Fruit fly (Drosophila melanogaster) whole organism, embryonic: ENCODE results near the gene Duox.

ENCODE experiments used
- Awh ChIP-seq: fragments of 200-800 bp; sonication (Bioruptor generic); IDR thresholded peaks from 2 replicates; pipeline ENCODE4, ENCODE4 v1.3.6; 2022; ENCODE audit warnings: missing biosample characterization, missing genetic modification characterization
- Bgb ChIP-seq: fragments of 200-800 bp; sonication (Bioruptor generic); IDR thresholded peaks from 2 replicates; pipeline ENCODE4 v1.3.6; 2022; ENCODE audit warnings: missing biosample characterization, missing genetic modification characterization; ENCODE audit not compliant: partially characterized antibody
- CG10267 ChIP-seq: fragments of 200-800 bp; sonication (Bioruptor generic); optimal IDR thresholded peaks from 2 replicates; lab custom pipeline; 2018; ENCODE audit warnings: missing biosample characterization, mild to moderate bottlenecking, missing genetic modification characterization, moderate library complexity
- CG12299 ChIP-seq: fragments of 200-800 bp; sonication (Bioruptor generic); optimal IDR thresholded peaks from 2 replicates; lab custom pipeline; 2018; ENCODE audit warnings: missing biosample characterization, mild to moderate bottlenecking, missing genetic modification characterization
- CG15011 ChIP-seq: fragments of 200-800 bp; sonication (Bioruptor generic); optimal IDR thresholded peaks from 3 replicates; lab custom pipeline; 2018; ENCODE audit warnings: missing biosample characterization, mild to moderate bottlenecking, missing genetic modification characterization
- CG15601 ChIP-seq: fragments of 200-800 bp; sonication (Bioruptor generic); optimal IDR thresholded peaks from 3 replicates; lab custom pipeline; 2019; ENCODE audit warnings: missing biosample characterization, mild to moderate bottlenecking, missing genetic modification characterization, moderate library complexity
- CG17328 ChIP-seq: fragments of 200-800 bp; sonication (Bioruptor generic); IDR thresholded peaks from 2 replicates; pipeline ENCODE4 v1.3.6; 2022; ENCODE audit warnings: missing biosample characterization, missing genetic modification characterization
- CG1792 ChIP-seq: fragments of 200-800 bp; sonication (Bioruptor generic); optimal IDR thresholded peaks from 2 replicates; lab custom pipeline; 2016; ENCODE audit warnings: missing biosample characterization, missing genetic modification characterization
- CG1832 ChIP-seq: fragments of 200-800 bp; sonication (Bioruptor generic); optimal IDR thresholded peaks from 2 replicates; lab custom pipeline; 2017; ENCODE audit warnings: missing biosample characterization, mild to moderate bottlenecking, missing genetic modification characterization, inconsistent platforms
- CG18476 ChIP-seq: fragments of 200-800 bp; sonication (Bioruptor generic); optimal IDR thresholded peaks from 2 replicates; lab custom pipeline; 2016; ENCODE audit warnings: missing biosample characterization, mild to moderate bottlenecking, missing genetic modification characterization
- CG31365 ChIP-seq: fragments of 200-800 bp; sonication (Bioruptor generic); optimal IDR thresholded peaks from 2 replicates; lab custom pipeline; 2018; ENCODE audit warnings: missing biosample characterization, mild to moderate bottlenecking, missing genetic modification characterization
- CG3163 ChIP-seq: fragments of 200-800 bp; sonication (Bioruptor generic); optimal IDR thresholded peaks from 3 replicates; lab custom pipeline; 2016; ENCODE audit warnings: missing biosample characterization, missing genetic modification characterization
- CG32532 ChIP-seq: fragments of 200-800 bp; sonication (Bioruptor generic); IDR thresholded peaks from 2 replicates; pipeline ENCODE4 v1.3.6; 2022; ENCODE audit warnings: missing biosample characterization, missing genetic modification characterization
- CG4360 ChIP-seq: fragments of 200-800 bp; sonication (Bioruptor generic); IDR thresholded peaks from 2 replicates; pipeline ENCODE4 v1.3.6; 2022; ENCODE audit warnings: missing biosample characterization, missing genetic modification characterization
- Chrac-16 ChIP-seq: fragments of 200-800 bp; sonication (Bioruptor generic); optimal IDR thresholded peaks from 3 replicates; lab custom pipeline; 2016; ENCODE audit warnings: missing biosample characterization, missing genetic modification characterization
- Dip3 ChIP-seq: fragments of 200-800 bp; sonication (Bioruptor generic); optimal IDR thresholded peaks from 3 replicates; lab custom pipeline; 2016; ENCODE audit warnings: missing biosample characterization, missing genetic modification characterization
- E2f2 ChIP-seq: fragments of 200-800 bp; sonication (Bioruptor generic); IDR thresholded peaks from 2 replicates; pipeline ENCODE4 v1.3.6; 2022; ENCODE audit warnings: missing biosample characterization, missing genetic modification characterization
- Ets65A ChIP-seq: fragments of 200-800 bp; sonication (Bioruptor generic); peaks from one replicate; lab custom pipeline; 2016; ENCODE audit warnings: missing biosample characterization, missing genetic modification characterization
- Fer2 ChIP-seq: fragments of 200-800 bp; sonication (Bioruptor generic); optimal IDR thresholded peaks from 2 replicates; lab custom pipeline; 2018; ENCODE audit warnings: missing biosample characterization, mild to moderate bottlenecking, missing genetic modification characterization, moderate library complexity
- HLH4C ChIP-seq: fragments of 200-800 bp; sonication (Bioruptor generic); IDR thresholded peaks from 3 replicates; pipeline ENCODE4 v1.3.6; 2022; ENCODE audit warnings: missing biosample characterization, missing genetic modification characterization; ENCODE audit not compliant: partially characterized antibody
- HLH54F ChIP-seq: fragments of 200-800 bp; sonication (Bioruptor generic); optimal IDR thresholded peaks from 3 replicates; lab custom pipeline; 2016; ENCODE audit warnings: missing biosample characterization, missing genetic modification characterization
- Hand ChIP-seq: fragments of 200-800 bp; sonication (Bioruptor generic); optimal IDR thresholded peaks from 2 replicates; lab custom pipeline; 2017; ENCODE audit warnings: mild to moderate bottlenecking, missing biosample characterization, missing genetic modification reagents, missing genetic modification characterization
- Hr51 ChIP-seq, 2 experiments: fragments of 200-800 bp; sonication (Bioruptor generic); optimal IDR thresholded peaks; 2 replicates in 1 of 2; 3 replicates in 1 of 2; lab custom pipeline; 2016 to 2018; ENCODE audit warnings: missing biosample characterization in 2 of 2, missing genetic modification characterization in 2 of 2, mild to moderate bottlenecking in 1 of 2, moderate library complexity in 1 of 2
- MESR4 ChIP-seq: fragments of 200-800 bp; sonication (Bioruptor generic); optimal IDR thresholded peaks from 2 replicates; lab custom pipeline; 2018; ENCODE audit warnings: missing biosample characterization, mild to moderate bottlenecking, missing genetic modification characterization, moderate library complexity
- NK7.1 ChIP-seq: fragments of 200-800 bp; sonication (Bioruptor generic); optimal IDR thresholded peaks from 3 replicates; lab custom pipeline; 2016; ENCODE audit warnings: missing biosample characterization, missing genetic modification characterization
- Nf-YB ChIP-seq: fragments of 200-800 bp; sonication (Bioruptor generic); optimal IDR thresholded peaks from 3 replicates; lab custom pipeline; 2019; ENCODE audit warnings: missing biosample characterization, mild to moderate bottlenecking, missing genetic modification characterization, moderate library complexity
- Xrp1 ChIP-seq: fragments of 200-800 bp; sonication (Bioruptor generic); IDR thresholded peaks from 2 replicates; pipeline ENCODE4 v1.3.6; 2022; ENCODE audit warnings: missing biosample characterization, missing genetic modification characterization
- ab ChIP-seq: fragments of 200-800 bp; sonication (Bioruptor generic); optimal IDR thresholded peaks from 2 replicates; lab custom pipeline; 2016; ENCODE audit warnings: missing biosample characterization, missing genetic modification characterization
- ase ChIP-seq: fragments of 200-800 bp; sonication (Bioruptor generic); IDR thresholded peaks from 3 replicates; pipeline ENCODE4 v1.3.6; 2022; ENCODE audit warnings: missing biosample characterization, missing genetic modification characterization
- br ChIP-seq: fragments of >200 bp; optimal IDR thresholded peaks from 2 replicates; lab custom pipeline; 2017
- chif ChIP-seq, 2 experiments: fragments of 200-800 bp; sonication (Bioruptor generic); optimal IDR thresholded peaks; 3 replicates each; lab custom pipeline; 2016; ENCODE audit warnings: missing biosample characterization in 2 of 2, missing genetic modification characterization in 2 of 2
- ci ChIP-seq: fragments of 200-800 bp; sonication (Bioruptor generic); IDR thresholded peaks from 3 replicates; pipeline ENCODE4 v1.3.6; 2022; ENCODE audit warnings: missing biosample characterization, missing genetic modification characterization
- da ChIP-seq: fragments of 200-800 bp; sonication (Bioruptor generic); optimal IDR thresholded peaks from 2 replicates; lab custom pipeline; 2016; ENCODE audit warnings: missing biosample characterization, missing genetic modification characterization
- dmrt99B ChIP-seq: fragments of 200-800 bp; sonication (Bioruptor generic); optimal IDR thresholded peaks from 2 replicates; lab custom pipeline; 2018; ENCODE audit warnings: missing biosample characterization, mild to moderate bottlenecking, missing genetic modification characterization, moderate library complexity
- exex ChIP-seq: fragments of 200-800 bp; sonication (Bioruptor generic); optimal IDR thresholded peaks from 4 replicates; lab custom pipeline; 2018; ENCODE audit warnings: missing biosample characterization, mild to moderate bottlenecking, missing genetic modification characterization, moderate library complexity
- gsb-n ChIP-seq: fragments of 200-800 bp; sonication (Bioruptor generic); optimal IDR thresholded peaks from 3 replicates; lab custom pipeline; 2018; ENCODE audit warnings: missing biosample characterization, mild to moderate bottlenecking, missing genetic modification characterization
- her ChIP-seq: fragments of 200-800 bp; sonication (Bioruptor generic); optimal IDR thresholded peaks from 2 replicates; lab custom pipeline; 2016; ENCODE audit warnings: missing biosample characterization, missing genetic modification characterization
- kay ChIP-seq: fragments of 200-800 bp; sonication (Bioruptor generic); optimal IDR thresholded peaks from 2 replicates; lab custom pipeline; 2016; ENCODE audit warnings: missing biosample characterization, missing genetic modification characterization
- lab ChIP-seq: fragments of 200-800 bp; sonication (Bioruptor generic); optimal IDR thresholded peaks from 3 replicates; lab custom pipeline; 2017; ENCODE audit warnings: missing biosample characterization, missing genetic modification characterization, mild to moderate bottlenecking, moderate library complexity, missing genetic modification reagents
- nau ChIP-seq: fragments of 200-800 bp; sonication (Bioruptor generic); optimal IDR thresholded peaks from 3 replicates; lab custom pipeline; 2017; ENCODE audit warnings: missing biosample characterization, mild to moderate bottlenecking, missing genetic modification characterization, missing genetic modification reagents
- nerfin-2 ChIP-seq: fragments of 200-800 bp; sonication (Bioruptor generic); IDR thresholded peaks from 2 replicates; pipeline ENCODE4 v1.3.6; 2022; ENCODE audit warnings: missing biosample characterization, missing genetic modification characterization; ENCODE audit not compliant: partially characterized antibody
- onecut ChIP-seq: fragments of 200-800 bp; sonication (Bioruptor generic); IDR thresholded peaks from 2 replicates; pipeline ENCODE4 v1.3.6; 2022; ENCODE audit warnings: missing biosample characterization, missing genetic modification characterization
- org-1 ChIP-seq: fragments of 200-800 bp; sonication (Bioruptor generic); optimal IDR thresholded peaks from 2 replicates; lab custom pipeline; 2017; ENCODE audit warnings: missing biosample characterization, missing genetic modification characterization
- ranshi ChIP-seq: fragments of 200-800 bp; sonication (Bioruptor generic); IDR thresholded peaks from 2 replicates; pipeline ENCODE4 v1.3.6; 2022; ENCODE audit warnings: missing biosample characterization, missing genetic modification characterization
- ro ChIP-seq: fragments of 200-800 bp; sonication (Bioruptor generic); IDR thresholded peaks from 2 replicates; pipeline ENCODE4 v1.3.6; 2022; ENCODE audit warnings: missing biosample characterization, missing genetic modification characterization
- sens ChIP-seq: fragments of 200-800 bp; sonication (Bioruptor generic); peaks from one replicate; lab custom pipeline; 2016; ENCODE audit warnings: missing biosample characterization, missing genetic modification characterization
- slbo ChIP-seq: fragments of 200-800 bp; sonication (Bioruptor generic); IDR thresholded peaks from 2 replicates; pipeline ENCODE4 v1.3.6; 2022; ENCODE audit warnings: missing biosample characterization, missing genetic modification characterization
- slou ChIP-seq: fragments of 200-800 bp; sonication (Bioruptor generic); optimal IDR thresholded peaks from 3 replicates; lab custom pipeline; 2016; ENCODE audit warnings: missing biosample characterization, missing genetic modification characterization
- sr ChIP-seq: fragments of 200-800 bp; sonication (Bioruptor generic); IDR thresholded peaks from 3 replicates; pipeline ENCODE4 v1.3.6; 2022; ENCODE audit warnings: missing biosample characterization, missing genetic modification characterization
- zen2 ChIP-seq: fragments of 200-800 bp; sonication (Bioruptor generic); IDR thresholded peaks from 3 replicates; pipeline ENCODE4 v1.3.6; 2022; ENCODE audit warnings: missing biosample characterization, missing genetic modification characterization; ENCODE audit not compliant: partially characterized antibody

Duox gene

dm6 chr2L:2861885-2862620, 32.0 kb upstream of the Duox start (continued):
- 0 out of 2 replicates have a peak, but pooled peaks have one; percentile 9 for TF ChIP-seq E2f2 (GFP tag; lab: Robert Waterston, UW)
- no peak for TF ChIP-seq chif (GFP tag; optimal IDR thresholded peaks at IDR 0.05; lab: Kevin White, UChicago)
- TF ChIP-seq Awh (GFP tag; lab: Robert Waterston, UW) = no peak
- no peak for TF ChIP-seq sr (GFP tag; lab: Robert Waterston, UW)
- TF ChIP-seq kay (GFP tag; lab: Kevin White, UChicago) = no peak
- peak; percentile 47 for TF ChIP-seq sens (GFP tag; lab: Kevin White, UChicago)
- TF ChIP-seq CG3163 (GFP tag; lab: Kevin White, UChicago) = peak; percentile 20
- TF ChIP-seq gsb-n (tag; lab: Kevin White, UChicago) = no peak
- TF ChIP-seq NK7.1 (GFP tag; lab: Kevin White, UChicago) = no peak
- no peak; the same call in 1 of the 2 replicates for TF ChIP-seq CG32532 (GFP tag; lab: Robert Waterston, UW)
- peak; percentile 31; the same call in 1 of the 3 replicates for TF ChIP-seq HLH4C (GFP tag; lab: Robert Waterston, UW)
- no peak for TF ChIP-seq CG1792 (GFP tag; lab: Kevin White, UChicago)
- TF ChIP-seq onecut (GFP tag; lab: Robert Waterston, UW) = no peak
- no peak for TF ChIP-seq da (GFP tag; lab: Kevin White, UChicago)
- no peak for TF ChIP-seq nerfin-2 (GFP tag; lab: Robert Waterston, UW)
- no peak for TF ChIP-seq Hand
- TF ChIP-seq CG31365 = no peak
- TF ChIP-seq ci (GFP tag; lab: Robert Waterston, UW) = no peak; the same call in none of the 3 replicates
- TF ChIP-seq CG12299 = no peak
- no peak for TF ChIP-seq MESR4 (GFP tag; lab: Kevin White, UChicago)
- TF ChIP-seq org-1 (GFP tag; lab: Kevin White, UChicago) = no peak
- peak; percentile 99 for TF ChIP-seq CG17328
- TF ChIP-seq ro (GFP tag; lab: Robert Waterston, UW) = no peak
- no peak for TF ChIP-seq Fer2 (tag; lab: Kevin White, UChicago)
- no peak for TF ChIP-seq CG4360 (GFP tag; lab: Robert Waterston, UW)
- TF ChIP-seq Nf-YB = no peak
- no peak for TF ChIP-seq br (lab: Kevin White, UChicago)
- no peak for TF ChIP-seq ab (GFP tag; lab: Kevin White, UChicago)
- TF ChIP-seq her (GFP tag; lab: Kevin White, UChicago) = no peak
- TF ChIP-seq lab (GFP tag; lab: Kevin White, UChicago) = peak; percentile 33
- TF ChIP-seq HLH54F = no peak
- TF ChIP-seq CG10267 (tag; lab: Kevin White, UChicago) = no peak
- no peak for TF ChIP-seq ranshi (GFP tag; lab: Robert Waterston, UW)
- TF ChIP-seq CG15601 (tag; lab: Kevin White, UChicago) = no peak
- TF ChIP-seq nau (GFP tag; lab: Kevin White, UChicago) = no peak
- TF ChIP-seq exex (tag; lab: Kevin White, UChicago) = no peak
- no peak for TF ChIP-seq CG15011 (GFP tag; lab: Kevin White, UChicago)
- TF ChIP-seq Xrp1 (GFP tag; lab: Robert Waterston, UW) = no peak; the same call in 1 of the 2 replicates
- TF ChIP-seq Bgb (GFP tag; lab: Robert Waterston, UW) = peak; percentile 79
- no peak; the same call in 1 of the 3 replicates for TF ChIP-seq zen2 (GFP tag; lab: Robert Waterston, UW)
- no peak for TF ChIP-seq ase (GFP tag; lab: Robert Waterston, UW)
- TF ChIP-seq dmrt99B (tag; lab: Kevin White, UChicago) = peak; percentile 5
- TF ChIP-seq Hr51 (GFP tag; optimal IDR thresholded peaks at IDR 0.05; lab: Kevin White, UChicago) = peak in 1 of 2 experiments; percentile 17
- TF ChIP-seq Dip3 (GFP tag; lab: Kevin White, UChicago) = no peak
- TF ChIP-seq CG18476 (GFP tag; lab: Kevin White, UChicago) = peak; percentile 88
- no peak for TF ChIP-seq slbo (GFP tag; lab: Robert Waterston, UW)
- TF ChIP-seq Ets65A = no peak
- no peak for TF ChIP-seq slou (GFP tag; lab: Kevin White, UChicago)
- TF ChIP-seq Chrac-16 = no peak
- TF ChIP-seq CG1832 (GFP tag; lab: Kevin White, UChicago) = no peak
